Worm (Caenorhabditis elegans) whole organism, young adult: ENCODE results near the gene clec-233.

ENCODE experiments used
- F49E8.2 ChIP-seq: sonication (generic microtip); optimal IDR thresholded peaks from 3 replicates; lab custom pipeline; 2017; ENCODE audit warnings: missing genetic modification characterization, mild to moderate bottlenecking, missing compliant biosample characterization, antibody characterized with exemption, moderate library complexity; ENCODE audit not compliant: insufficient read depth
- ama-1 ChIP-seq, 3 experiments: fragments of 150-350 bp in 1 of 3; sonication (generic microtip) in 2 of 3; optimal IDR thresholded peaks; 2 replicates each; lab custom pipeline; 2014 to 2018; ENCODE audit warnings: missing biosample characterization in 2 of 3, missing genetic modification characterization in 2 of 3, missing genetic modification reagents in 2 of 3
- lsy-27 ChIP-seq: sonication (generic microtip); optimal IDR thresholded peaks from 2 replicates; lab custom pipeline; 2017; ENCODE audit warnings: missing genetic modification characterization, mild to moderate bottlenecking, missing compliant biosample characterization, antibody characterized with exemption, missing genotype, borderline replicate concordance; ENCODE audit not compliant: insufficient read depth
- pha-4 ChIP-seq: fragments of 150-350 bp; sonication (generic microtip); optimal IDR thresholded peaks from 2 replicates; lab custom pipeline; 2014; ENCODE audit warnings: missing biosample characterization, missing genetic modification reagents, missing genetic modification characterization
- snpc-4 ChIP-seq, 5 experiments: fragments of 150-350 bp in 1 of 5; sonication (generic microtip) in 4 of 5; optimal IDR thresholded peaks; 2 replicates each; lab custom pipeline; 2014 to 2018; ENCODE audit warnings: missing genetic modification characterization in 5 of 5, missing biosample characterization in 3 of 5, antibody characterized with exemption in 2 of 5, mild to moderate bottlenecking in 2 of 5, missing compliant biosample characterization in 2 of 5, missing genotype in 2 of 5, moderate library complexity in 2 of 5, missing genetic modification reagents in 1 of 5
- sptf-2 ChIP-seq: fragments of 200-800 bp; sonication (Bioruptor generic); optimal IDR thresholded peaks from 2 replicates; lab custom pipeline; 2018; ENCODE audit warnings: mild to moderate bottlenecking, missing genetic modification characterization, missing compliant biosample characterization
- ztf-25 ChIP-seq: fragments of 200-800 bp; sonication (Bioruptor generic); IDR thresholded peaks from 2 replicates; pipeline ENCODE4 v1.3.6; 2022; ENCODE audit warnings: missing genetic modification reagents, missing genetic modification characterization, missing compliant biosample characterization
- ztf-26 ChIP-seq: sonication (generic microtip); optimal IDR thresholded peaks from 2 replicates; lab custom pipeline; 2017; ENCODE audit warnings: missing genetic modification characterization, missing compliant biosample characterization

DNA sequence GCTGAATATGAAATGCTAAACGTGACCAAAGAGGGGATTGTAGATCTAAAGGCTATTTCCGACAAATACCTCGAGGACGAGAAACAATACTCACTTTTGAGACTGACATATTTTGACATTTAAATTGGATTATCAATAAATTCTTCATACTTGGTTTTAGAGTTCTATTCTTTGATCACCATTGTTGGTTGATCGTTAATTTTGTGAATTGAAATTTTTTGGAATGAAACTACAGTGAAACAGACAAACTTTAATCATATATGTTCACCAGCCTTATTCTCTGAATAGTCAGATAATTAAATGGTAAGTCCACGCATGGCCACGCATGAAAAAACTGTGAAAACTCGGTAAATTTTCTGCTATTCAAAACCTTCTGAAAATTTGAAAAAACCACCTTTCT, 31.1 kb upstream of the clec-233 start, which contains the start of gene F11A5.18:
- TF ChIP-seq sptf-2 (GFP tag; lab: Kevin White, UChicago) (no peak), ama-1 (optimal IDR thresholded peaks at IDR 0.05; lab: Kevin White, UChicago) (no peak), ama-1 (GFP tag; optimal IDR thresholded peaks at IDR 0.05; lab: Kevin White, UChicago) (no peak), ztf-26 (tag; lab: Kevin White, UChicago) (no peak), lsy-27 (tag; lab: Kevin White, UChicago) (no peak), snpc-4 (GFP tag; optimal IDR thresholded peaks at IDR 0.05; lab: Kevin White, UChicago) (no peak), snpc-4 (tag; optimal IDR thresholded peaks at IDR 0.05; lab: Kevin White, UChicago) (no peak), pha-4 (tag; lab: Kevin White, UChicago) (no peak), ztf-25 (GFP tag; lab: Robert Waterston, UW) (no peak), F49E8.2 (tag; lab: Kevin White, UChicago) (no peak)
